Worm (Caenorhabditis elegans) whole organism, mixed stage, embryonic: Measurements from ENCODE around the gene nhr-14.
A peak's percentile ranks its signal among the peaks of the same experiment; 100 is the strongest.

Source experiments
- M03D4.4 ChIP-seq: sonication (generic microtip); optimal IDR thresholded peaks from 2 replicates; lab custom pipeline; 2017; ENCODE audit warnings: mild to moderate bottlenecking, missing genetic modification characterization, missing compliant biosample characterization
- blmp-1 ChIP-seq: fragments of 150-350 bp; optimal IDR thresholded peaks from 2 replicates; lab custom pipeline; 2014; ENCODE audit warnings: missing biosample characterization, missing genetic modification characterization
- ceh-83 ChIP-seq: fragments of 200-800 bp; sonication (Bioruptor generic); optimal IDR thresholded peaks from 2 replicates; lab custom pipeline; 2018; ENCODE audit warnings: mild to moderate bottlenecking, missing genetic modification characterization, missing compliant biosample characterization
- ces-1 ChIP-seq: fragments of 150-350 bp; optimal IDR thresholded peaks from 2 replicates; lab custom pipeline; 2014; ENCODE audit warnings: missing biosample characterization, missing genetic modification reagents, missing genetic modification characterization
- drap-1 ChIP-seq: fragments of 200-800 bp; sonication (Bioruptor generic); optimal IDR thresholded peaks from 3 replicates; lab custom pipeline; 2018; ENCODE audit warnings: mild to moderate bottlenecking, missing genetic modification characterization, missing compliant biosample characterization
- elt-1 ChIP-seq: sonication (generic microtip); optimal IDR thresholded peaks from 2 replicates; lab custom pipeline; 2017; ENCODE audit warnings: missing genetic modification characterization, mild to moderate bottlenecking, missing compliant biosample characterization, antibody characterized with exemption, moderate library complexity, borderline replicate concordance; ENCODE audit not compliant: insufficient read depth
- elt-3 ChIP-seq: fragments of 150-350 bp; optimal IDR thresholded peaks from 2 replicates; lab custom pipeline; 2014; ENCODE audit warnings: missing biosample characterization, missing genetic modification characterization
- flh-1 ChIP-seq: fragments of 200-800 bp; sonication (Bioruptor generic); optimal IDR thresholded peaks from 2 replicates; lab custom pipeline; 2018; ENCODE audit warnings: mild to moderate bottlenecking, missing genetic modification characterization, moderate library complexity, missing compliant biosample characterization
- ham-2 ChIP-seq: fragments of 200-800 bp; sonication (Bioruptor generic); optimal IDR thresholded peaks from 2 replicates; lab custom pipeline; 2018; ENCODE audit warnings: mild to moderate bottlenecking, missing genetic modification characterization, missing compliant biosample characterization
- hlh-1 ChIP-seq: fragments of 150-350 bp; optimal IDR thresholded peaks from 2 replicates; lab custom pipeline; 2014; ENCODE audit warnings: missing biosample characterization, missing genetic modification reagents, missing genetic modification characterization
- lin-13 ChIP-seq: fragments of 150-350 bp; optimal IDR thresholded peaks from 2 replicates; lab custom pipeline; 2014; ENCODE audit warnings: missing biosample characterization, missing genetic modification characterization
- lin-32 ChIP-seq: fragments of 200-800 bp; sonication (Bioruptor generic); optimal IDR thresholded peaks from 2 replicates; lab custom pipeline; 2018; ENCODE audit warnings: mild to moderate bottlenecking, missing genetic modification characterization, missing compliant biosample characterization
- lsy-2 ChIP-seq: fragments of 150-350 bp; optimal IDR thresholded peaks from 2 replicates; lab custom pipeline; 2014; ENCODE audit warnings: missing biosample characterization, missing genetic modification characterization
- nhr-12 ChIP-seq: fragments of 150-350 bp; optimal IDR thresholded peaks from 2 replicates; lab custom pipeline; 2014; ENCODE audit warnings: missing biosample characterization, missing genetic modification characterization
- nhr-2 ChIP-seq: fragments of 150-350 bp; optimal IDR thresholded peaks from 2 replicates; lab custom pipeline; 2014; ENCODE audit warnings: missing biosample characterization, missing genetic modification characterization
- nhr-237 ChIP-seq: fragments of 150-350 bp; optimal IDR thresholded peaks from 2 replicates; lab custom pipeline; 2014; ENCODE audit warnings: missing biosample characterization, missing genetic modification characterization
- nhr-28 ChIP-seq: fragments of 150-350 bp; optimal IDR thresholded peaks from 2 replicates; lab custom pipeline; 2014; ENCODE audit warnings: missing biosample characterization, missing genetic modification characterization
- nhr-76 ChIP-seq: sonication (generic microtip); optimal IDR thresholded peaks from 2 replicates; lab custom pipeline; 2017; ENCODE audit warnings: missing biosample characterization, missing genetic modification characterization
- snpc-4 ChIP-seq: fragments of 150-350 bp; optimal IDR thresholded peaks from 2 replicates; lab custom pipeline; 2014; ENCODE audit warnings: missing biosample characterization, missing genetic modification characterization
- sptf-1 ChIP-seq: sonication (generic microtip); optimal IDR thresholded peaks from 2 replicates; lab custom pipeline; 2017; ENCODE audit warnings: mild to moderate bottlenecking, missing genetic modification characterization, moderate library complexity, missing compliant biosample characterization
- tbx-8 ChIP-seq: fragments of 200-800 bp; sonication (Bioruptor generic); optimal IDR thresholded peaks from 2 replicates; lab custom pipeline; 2018; ENCODE audit warnings: mild to moderate bottlenecking, missing genetic modification characterization, moderate library complexity, missing compliant biosample characterization
- unc-120 ChIP-seq: sonication (generic microtip); optimal IDR thresholded peaks from 2 replicates; lab custom pipeline; 2017; ENCODE audit warnings: missing genetic modification characterization, missing compliant biosample characterization; ENCODE audit not compliant: poor library complexity, severe bottlenecking
- unc-39 ChIP-seq: fragments of 150-350 bp; optimal IDR thresholded peaks from 2 replicates; lab custom pipeline; 2014; ENCODE audit warnings: missing biosample characterization, missing genetic modification characterization
- unc-62 ChIP-seq: fragments of 150-350 bp; optimal IDR thresholded peaks from 2 replicates; lab custom pipeline; 2014; ENCODE audit warnings: missing biosample characterization, missing genetic modification reagents, missing genetic modification characterization
- zip-8 ChIP-seq: fragments of 150-350 bp; optimal IDR thresholded peaks from 2 replicates; lab custom pipeline; 2014; ENCODE audit warnings: missing biosample characterization, missing genetic modification characterization
- ztf-11 ChIP-seq: fragments of 150-350 bp; optimal IDR thresholded peaks from 2 replicates; lab custom pipeline; 2014; ENCODE audit warnings: missing biosample characterization, missing genetic modification characterization

Gene nhr-14

DNA sequence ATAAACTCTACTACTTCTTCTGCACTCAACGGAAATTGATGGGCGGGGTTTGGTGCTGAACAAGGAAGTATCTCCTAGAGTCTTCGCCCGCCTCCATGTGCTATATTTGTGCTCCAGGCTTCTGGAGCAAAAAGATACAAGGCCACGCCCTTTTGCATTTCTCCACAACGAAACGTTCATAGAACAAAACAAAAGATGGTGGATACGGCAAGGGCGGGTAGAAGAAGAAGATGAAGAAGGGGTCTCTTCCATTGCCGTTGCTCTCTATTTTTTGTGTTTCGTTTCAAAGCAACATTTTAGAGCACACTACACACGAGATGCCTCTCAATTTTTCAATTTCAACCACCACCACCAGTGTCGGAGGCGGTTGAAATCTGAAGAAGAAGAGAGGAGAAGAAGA is 330 bp upstream of the nhr-14 start:
- TF ChIP-seq ces-1: peak; percentile 26
- TF ChIP-seq tbx-8: no peak

DNA sequence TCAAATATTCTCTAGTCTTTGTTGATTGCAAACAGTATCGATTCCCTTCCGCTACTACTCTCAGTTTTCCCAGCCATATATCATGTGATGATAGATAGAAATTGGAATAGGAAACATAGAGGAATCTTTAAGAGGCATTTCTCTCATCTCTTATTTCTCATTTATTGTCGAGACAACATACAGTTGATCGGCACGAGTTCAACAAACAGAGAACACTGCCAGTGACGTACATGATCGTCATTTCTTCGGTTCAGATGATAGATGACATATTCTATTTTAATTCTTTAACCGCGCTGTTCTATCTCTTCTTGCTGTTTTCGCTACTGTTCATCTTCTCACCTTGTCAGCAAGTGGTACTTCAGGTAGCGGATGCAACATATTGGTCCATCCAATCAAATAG is 836 bp downstream of the nhr-14 start:
- TF ChIP-seq M03D4.4 (tag; lab: Kevin White, UChicago): no peak
- no peak for TF ChIP-seq nhr-2
- TF ChIP-seq nhr-76: no peak
- TF ChIP-seq elt-3: peak; percentile 59
- peak; percentile 38 for TF ChIP-seq unc-62 (GFP tag; lab: Kevin White, UChicago)
- TF ChIP-seq, all 35 proteins: peak for 2

DNA sequence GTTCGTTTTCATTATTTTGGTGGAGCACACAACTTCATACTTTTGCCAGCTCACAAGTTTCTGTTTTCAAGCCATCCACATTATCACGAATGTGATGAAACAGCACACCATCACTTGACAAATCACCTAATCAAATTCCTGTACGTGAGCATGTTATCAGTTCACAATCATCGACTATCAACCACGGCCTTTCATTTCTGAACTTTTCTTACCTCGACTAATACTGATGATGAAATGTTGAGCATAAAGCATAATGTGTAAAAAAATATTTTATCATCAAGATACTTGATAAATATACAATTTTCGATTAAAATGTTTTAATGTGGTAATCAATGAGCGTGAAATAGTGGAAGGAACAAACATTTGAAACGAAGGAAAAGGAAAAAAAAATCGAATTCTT is 2.5 kb downstream of the nhr-14 start:
- no peak for TF ChIP-seq elt-3
- no peak for TF ChIP-seq ham-2
- TF ChIP-seq nhr-76: no peak
- no peak for TF ChIP-seq snpc-4 (tag; lab: Kevin White, UChicago)
- no peak for TF ChIP-seq unc-62 (GFP tag; lab: Kevin White, UChicago)
- no peak for TF ChIP-seq nhr-12 (tag; lab: Kevin White, UChicago)
- no peak for TF ChIP-seq drap-1 (GFP tag; lab: Kevin White, UChicago)

DNA sequence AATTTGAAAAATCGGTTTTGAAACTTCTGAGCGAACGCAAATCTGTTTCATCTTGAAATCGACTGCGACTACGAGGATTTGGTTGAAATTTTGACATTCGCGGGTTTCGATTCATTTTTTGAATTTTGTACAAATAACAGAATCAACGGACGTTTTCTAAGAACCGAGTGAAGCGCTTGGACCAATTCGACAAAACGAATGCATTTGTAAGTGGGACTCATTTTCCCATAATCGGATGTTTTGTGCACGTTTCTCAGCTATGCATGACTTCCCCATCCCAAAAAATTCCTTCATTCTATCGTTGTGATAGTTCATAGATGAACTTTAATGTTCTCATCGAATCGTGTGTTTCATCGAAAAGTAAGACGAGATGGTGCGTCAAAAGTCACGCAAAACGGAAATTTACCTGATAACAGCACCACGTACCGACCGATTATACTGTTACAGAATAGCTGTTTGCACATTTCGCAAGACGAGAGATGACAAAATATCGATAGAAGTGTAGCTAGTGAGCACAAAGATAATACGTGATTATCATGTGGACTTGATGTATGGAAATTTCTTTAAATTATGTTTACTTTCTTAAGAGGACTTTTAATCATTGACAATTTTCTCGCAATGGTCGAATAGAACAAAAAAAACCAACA is 5.7 kb downstream of the nhr-14 start, which contains the start of gene mec-10:
TSS of gene mec-10 (minus strand) at position 189 of the 647 bp plus-strand sequence.
- no peak for TF ChIP-seq ztf-11 (tag; lab: Kevin White, UChicago)
- TF ChIP-seq drap-1 (GFP tag; lab: Kevin White, UChicago): no peak
- no peak for TF ChIP-seq ces-1
- TF ChIP-seq M03D4.4 (tag; lab: Kevin White, UChicago): no peak
- no peak for TF ChIP-seq hlh-1 (tag; lab: Kevin White, UChicago)
- TF ChIP-seq ceh-83: no peak
- no peak for TF ChIP-seq zip-8 (tag; lab: Kevin White, UChicago)
- TF ChIP-seq unc-39 (tag; lab: Kevin White, UChicago): no peak

DNA sequence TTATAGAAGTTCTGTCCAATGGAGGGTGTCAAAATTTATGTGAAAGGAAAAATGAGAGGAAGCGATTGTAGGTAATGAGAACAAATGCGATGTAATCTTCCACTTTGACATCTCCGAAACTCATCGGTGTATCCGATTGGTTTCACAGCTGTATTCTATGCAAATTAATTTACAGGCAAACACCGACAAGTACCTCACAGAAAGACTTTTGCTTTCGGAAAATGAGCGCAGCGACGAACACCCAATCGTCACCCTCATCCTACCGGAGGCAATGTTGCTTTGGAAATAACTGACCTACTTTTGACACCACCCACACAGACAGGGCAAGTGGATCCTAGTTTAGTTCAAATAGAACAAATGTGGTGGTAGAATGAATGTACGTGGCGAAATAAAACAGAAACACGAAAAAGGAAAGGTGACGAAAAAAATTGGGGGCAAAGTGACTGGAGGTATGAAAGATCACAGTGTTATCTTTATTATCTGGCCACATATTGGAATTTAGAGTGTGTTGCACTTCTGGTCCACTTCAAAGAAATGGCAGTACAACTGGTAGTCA is 12.0 kb downstream of the nhr-14 start:
- TF ChIP-seq elt-3 (no peak), lin-13 (tag; lab: Kevin White, UChicago) (no peak), elt-1 (peak; percentile 44), flh-1 (no peak), snpc-4 (tag; lab: Kevin White, UChicago) (no peak), unc-62 (GFP tag; lab: Kevin White, UChicago) (no peak)

DNA sequence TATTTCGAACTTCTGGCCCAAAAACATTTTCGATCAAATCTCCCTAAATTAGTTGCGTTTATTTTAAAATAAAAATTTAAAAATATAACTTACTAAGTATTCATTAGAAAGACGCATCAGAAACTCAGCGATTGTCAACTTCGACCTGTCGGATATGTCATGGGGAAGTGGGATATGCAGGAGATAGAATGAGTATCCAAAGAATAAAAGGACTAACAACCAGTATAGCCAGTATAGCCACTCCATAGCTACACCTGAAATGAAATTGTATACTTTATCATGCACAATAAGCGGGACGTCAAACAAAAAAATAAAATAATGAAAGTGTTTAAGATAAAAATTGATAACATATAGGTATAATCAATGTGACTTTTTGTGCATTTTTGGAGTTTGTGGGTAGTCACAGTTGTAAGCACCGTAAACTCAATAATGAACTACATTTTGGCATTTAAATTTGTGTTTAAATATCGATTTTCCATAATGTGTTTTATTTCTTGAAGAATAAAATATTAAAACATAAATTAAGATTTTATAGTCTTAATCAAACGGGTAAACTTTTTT is 12.8 kb downstream of the nhr-14 start, which contains the start of gene F16F9.4:
TSS of gene F16F9.4 (minus strand) at position 276 of the 561 bp plus-strand sequence.
- TF ChIP-seq snpc-4 (tag; lab: Kevin White, UChicago) (no peak), ces-1 (no peak), nhr-28 (tag; lab: Kevin White, UChicago) (no peak), zip-8 (tag; lab: Kevin White, UChicago) (no peak), elt-3 (no peak), unc-120 (tag; lab: Kevin White, UChicago) (no peak), lin-13 (tag; lab: Kevin White, UChicago) (no peak), lin-32 (no peak), nhr-2 (no peak), lsy-2 (no peak), blmp-1 (tag; lab: Kevin White, UChicago) (no peak), nhr-12 (tag; lab: Kevin White, UChicago) (no peak), sptf-1 (tag; lab: Kevin White, UChicago) (no peak), nhr-237 (no peak), drap-1 (GFP tag; lab: Kevin White, UChicago) (no peak), unc-39 (tag; lab: Kevin White, UChicago) (no peak)

DNA sequence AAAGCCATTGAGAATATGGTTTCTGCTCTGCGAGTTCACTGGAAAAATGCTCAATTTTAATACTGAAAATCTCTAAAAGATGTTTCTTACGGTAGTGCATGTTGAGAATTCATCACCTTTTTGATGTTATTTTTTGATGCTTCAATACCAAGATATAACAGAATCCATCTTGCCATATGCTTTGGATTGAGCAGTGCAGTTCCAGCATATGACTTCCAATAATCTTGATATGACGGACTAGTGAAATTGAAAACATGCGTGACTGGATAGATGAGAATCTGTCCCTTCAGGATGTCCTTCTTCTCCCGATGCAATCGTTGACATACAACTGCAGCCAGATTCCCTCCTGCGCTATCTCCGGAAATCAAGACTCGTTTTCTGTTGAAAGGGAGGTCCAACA is 15.0 kb downstream of the nhr-14 start:
- TF ChIP-seq ztf-11 (tag; lab: Kevin White, UChicago) (no peak), elt-1 (peak; percentile 60)
